Worm (Caenorhabditis elegans) whole organism, L4/young adult: Measurements from ENCODE around the gene K07D4.2.

ENCODE experiments used
- W03F9.2 ChIP-seq: fragments of 150-350 bp; optimal IDR thresholded peaks from 2 replicates; lab custom pipeline; 2014; ENCODE audit warnings: missing biosample characterization, missing genetic modification characterization
- dao-5 ChIP-seq: sonication (generic microtip); optimal IDR thresholded peaks from 2 replicates; lab custom pipeline; 2016; ENCODE audit warnings: missing genotype, missing genetic modification characterization, moderate library complexity, missing compliant biosample characterization
- him-1 ChIP-seq: sonication (generic microtip); optimal IDR thresholded peaks from 2 replicates; lab custom pipeline; 2016; ENCODE audit warnings: missing genotype, missing genetic modification reagents, missing genetic modification characterization, missing compliant biosample characterization

- TF ChIP-seq W03F9.2 (tag; lab: Kevin White, UChicago) (no peak), him-1 (no peak), dao-5 (tag; lab: Kevin White, UChicago) (no peak)
Measured at ce11 chrII:4082754-4083153, 37.5 kb upstream of the K07D4.2 start, which contains the start of gene R11F4.2.
